Fruit fly (Drosophila melanogaster) whole organism, prepupa: ENCODE results near the gene CG14391.

Experiments used
- CG10669 ChIP-seq: fragments of 200-800 bp; sonication (Bioruptor generic); optimal IDR thresholded peaks from 3 replicates; lab custom pipeline; 2018; ENCODE audit warnings: missing biosample characterization, mild to moderate bottlenecking, missing genetic modification characterization, moderate library complexity
- CG11294 ChIP-seq: fragments of 200-800 bp; sonication (Bioruptor generic); IDR thresholded peaks from 2 replicates; pipeline ENCODE4 v1.3.6; 2022; ENCODE audit warnings: missing biosample characterization, missing genetic modification characterization
- CG3032 ChIP-seq: fragments of 200-800 bp; optimal IDR thresholded peaks from 2 replicates; lab custom pipeline; 2019; ENCODE audit warnings: missing biosample characterization, mild to moderate bottlenecking, missing genetic modification characterization, moderate library complexity
- CG6854 ChIP-seq: fragments of 200-800 bp; sonication (Bioruptor generic); optimal IDR thresholded peaks from 2 replicates; lab custom pipeline; 2017; ENCODE audit warnings: missing biosample characterization, mild to moderate bottlenecking, missing genetic modification characterization
- Ets21C ChIP-seq: fragments of 200-800 bp; sonication (Bioruptor generic); optimal IDR thresholded peaks from 3 replicates; lab custom pipeline; 2016; ENCODE audit warnings: missing biosample characterization, missing genetic modification characterization
- dac ChIP-seq: fragments of 200-800 bp; sonication (Bioruptor generic); optimal IDR thresholded peaks from 2 replicates; lab custom pipeline; 2017; ENCODE audit warnings: missing biosample characterization, mild to moderate bottlenecking, missing genetic modification characterization
- eg ChIP-seq: fragments of 200-800 bp; sonication (Bioruptor generic); IDR thresholded peaks from 3 replicates; pipeline ENCODE4 v1.3.6; 2022; ENCODE audit warnings: missing biosample characterization, missing genetic modification characterization

DNA sequence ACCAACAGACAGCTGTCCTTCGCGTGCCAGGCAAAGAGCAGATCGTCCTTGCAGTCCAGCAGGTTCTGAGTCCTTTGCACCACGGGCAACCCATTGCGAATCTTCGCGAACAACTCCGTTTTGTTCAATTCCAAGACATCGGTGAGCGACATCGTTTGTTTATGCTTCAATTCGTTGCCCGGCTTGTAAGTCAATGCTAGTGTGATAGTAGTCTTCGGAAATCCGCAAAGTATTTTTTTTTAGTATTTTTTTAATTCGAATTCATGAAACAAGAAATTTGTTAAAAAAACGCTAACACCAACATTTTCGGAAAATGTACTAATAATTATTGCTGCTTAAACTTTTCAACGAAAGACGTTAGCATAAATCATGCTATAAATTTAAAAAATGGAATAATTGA is 15.8 kb downstream of the CG14391 start, which contains the start of gene mbo:
- no peak for TF ChIP-seq CG11294 (GFP tag; lab: Robert Waterston, UW)
- TF ChIP-seq dac, result no peak
- no peak for TF ChIP-seq Ets21C (GFP tag; lab: Kevin White, UChicago)
- TF ChIP-seq CG6854, result no peak
- TF ChIP-seq CG3032 (tag; lab: Kevin White, UChicago), result no peak
- no peak for TF ChIP-seq CG10669 (GFP tag; lab: Kevin White, UChicago)
- TF ChIP-seq eg (GFP tag; lab: Robert Waterston, UW), result no peak
